Worm (Caenorhabditis elegans) whole organism, young adult: Measurements from ENCODE around the gene eat-3.

Experiments used
- C06A6.2 ChIP-seq: fragments of 200-800 bp; sonication (Bioruptor generic); conservative IDR thresholded peaks from 2 replicates; pipeline ENCODE4 v1.3.6; 2022; ENCODE audit warnings: missing genetic modification characterization, missing compliant biosample characterization
- aptf-2 ChIP-seq: fragments of 200-800 bp; sonication (Bioruptor generic); conservative IDR thresholded peaks from 2 replicates; pipeline ENCODE4 v1.3.6; 2022; ENCODE audit warnings: missing genetic modification reagents, missing genetic modification characterization, missing compliant biosample characterization
- die-1 ChIP-seq: sonication (generic microtip); optimal IDR thresholded peaks from 2 replicates; lab custom pipeline; 2016; ENCODE audit warnings: missing genotype, mild to moderate bottlenecking, missing genetic modification characterization, missing compliant biosample characterization
- efl-1 ChIP-seq: fragments of 150-350 bp; optimal IDR thresholded peaks from 2 replicates; lab custom pipeline; 2014; ENCODE audit warnings: missing biosample characterization, missing genetic modification reagents, missing genetic modification characterization
- him-1 ChIP-seq: sonication (generic microtip); optimal IDR thresholded peaks from 2 replicates; lab custom pipeline; 2016; ENCODE audit warnings: missing genotype, missing genetic modification reagents, missing genetic modification characterization, missing compliant biosample characterization
- hlh-12 ChIP-seq: sonication (generic microtip); optimal IDR thresholded peaks from 2 replicates; lab custom pipeline; 2016; ENCODE audit warnings: missing genetic modification characterization, missing compliant biosample characterization
- lin-40 ChIP-seq: sonication (generic microtip); optimal IDR thresholded peaks from 2 replicates; lab custom pipeline; 2016; ENCODE audit warnings: missing genetic modification characterization, mild to moderate bottlenecking, missing compliant biosample characterization, missing genotype, missing genetic modification reagents
- madf-10 ChIP-seq: sonication (generic microtip); optimal IDR thresholded peaks from 2 replicates; lab custom pipeline; 2016; ENCODE audit warnings: mild to moderate bottlenecking, missing genetic modification characterization, missing compliant biosample characterization
- mcd-1 ChIP-seq: fragments of 200-800 bp; sonication (Bioruptor generic); IDR thresholded peaks from 2 replicates; pipeline ENCODE4 v1.3.6; 2022; ENCODE audit warnings: missing genetic modification reagents, missing genetic modification characterization, missing compliant biosample characterization
- mes-4 ChIP-seq: sonication (generic microtip); optimal IDR thresholded peaks from 2 replicates; lab custom pipeline; 2016; ENCODE audit warnings: missing genotype, missing genetic modification characterization, missing compliant biosample characterization
- somi-1 ChIP-seq: fragments of 200-800 bp; sonication (Bioruptor generic); optimal IDR thresholded peaks from 2 replicates; lab custom pipeline; 2018; ENCODE audit warnings: mild to moderate bottlenecking, missing genetic modification characterization, missing compliant biosample characterization
- unc-62 ChIP-seq: fragments of 150-350 bp; optimal IDR thresholded peaks from 2 replicates; lab custom pipeline; 2014; ENCODE audit warnings: missing biosample characterization, missing genetic modification reagents, missing genetic modification characterization

DNA sequence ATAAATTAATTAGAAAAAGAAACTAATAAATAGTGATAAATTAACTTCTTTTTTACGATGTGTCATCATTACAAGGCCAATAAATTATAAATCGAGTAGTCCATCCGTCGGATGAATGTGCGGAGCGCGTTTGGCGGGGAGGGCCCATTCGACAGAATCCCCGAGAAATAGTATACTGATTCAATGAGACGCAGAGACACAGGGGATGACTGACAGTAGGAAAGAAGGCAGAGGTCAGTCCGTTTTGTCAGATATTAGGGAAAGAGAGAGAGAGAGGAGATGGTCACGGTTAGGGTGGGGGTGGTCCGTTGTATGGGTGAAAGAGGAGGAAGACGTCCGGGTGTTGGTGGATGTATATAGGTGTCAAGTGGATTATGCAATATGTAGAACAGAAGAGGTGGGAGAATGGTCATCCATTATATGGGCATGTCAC is 16.0 kb upstream of the eat-3 start:
- TF ChIP-seq unc-62 = peak; percentile 19
- no peak for TF ChIP-seq mcd-1 (GFP tag; lab: Robert Waterston, UW)
- no peak for TF ChIP-seq mes-4 (tag; lab: Kevin White, UChicago)
- no peak for TF ChIP-seq efl-1
- no peak for TF ChIP-seq madf-10 (tag; lab: Kevin White, UChicago)
- TF ChIP-seq C06A6.2 (GFP tag; lab: Robert Waterston, UW) = no peak
- TF ChIP-seq aptf-2 (GFP tag; lab: Robert Waterston, UW) = no peak
- TF ChIP-seq somi-1 (GFP tag; lab: Kevin White, UChicago) = no peak
- no peak for TF ChIP-seq him-1 (tag; lab: Kevin White, UChicago)
- TF ChIP-seq lin-40 (tag; lab: Kevin White, UChicago) = no peak
- TF ChIP-seq die-1 (tag; lab: Kevin White, UChicago) = no peak
- TF ChIP-seq hlh-12 (tag; lab: Kevin White, UChicago) = no peak
